Fruit fly (Drosophila melanogaster): ENCODE measurements around the gene CG42654.
A peak's percentile ranks its signal among the peaks of the same experiment; 100 is the strongest.

The CG42654 gene

DNA sequence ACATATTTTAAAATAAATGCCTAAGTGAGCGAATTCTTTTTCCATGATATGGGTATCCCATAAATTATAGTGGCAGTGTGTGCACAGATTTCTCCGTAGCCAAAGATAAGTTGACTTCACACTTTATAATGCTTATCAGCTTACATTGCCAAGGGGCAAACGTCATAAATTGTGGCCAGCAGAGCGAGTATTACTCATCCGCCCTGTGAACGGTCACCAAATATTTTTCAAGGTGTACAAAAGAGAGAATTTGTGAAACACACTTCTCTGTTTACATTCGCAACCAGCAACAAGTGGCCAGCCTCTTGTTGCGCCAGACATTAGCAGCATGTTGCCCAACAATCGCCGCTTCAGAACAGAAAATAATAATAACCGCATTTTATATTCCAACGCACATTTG, 21.4 kb downstream of the CG42654 start (continued):
- TF ChIP-seq ssp (GFP tag; IDR thresholded peaks at IDR 0.05) (no peak), Elba2 (GFP tag; optimal IDR thresholded peaks at IDR 0.05) (no peak), CG7271 (tag; optimal IDR thresholded peaks at IDR 0.05) (no peak), CG34376 (GFP tag; optimal IDR thresholded peaks at IDR 0.05) (peak; percentile 86), Myb (GFP tag; optimal IDR thresholded peaks at IDR 0.05) (no peak), CG12071 (GFP tag; optimal IDR thresholded peaks at IDR 0.05) (peak; percentile 85), gsb (GFP tag; IDR thresholded peaks at IDR 0.05) (0 out of 2 replicates have a peak, but pooled peaks have one; percentile 32), nau (GFP tag; optimal IDR thresholded peaks at IDR 0.05) (peak; percentile 55), NC2α (GFP tag; optimal IDR thresholded peaks at IDR 0.05) (no peak), crp (GFP tag; optimal IDR thresholded peaks at IDR 0.05) (no peak), CG6791 (GFP tag; IDR thresholded peaks at IDR 0.05; ENCODE audit: partially characterized antibody) (no peak), Hr78 (GFP tag; optimal IDR thresholded peaks at IDR 0.05) (peak in 1 of 2 experiments; percentile 28), ac (GFP tag; optimal IDR thresholded peaks at IDR 0.05) (no peak), CG10147 (GFP tag; optimal IDR thresholded peaks at IDR 0.05) (no peak), sob (GFP tag; IDR thresholded peaks at IDR 0.05) (peak; percentile 58; the same call in 1 of the 2 replicates), Opbp (GFP tag; IDR thresholded peaks at IDR 0.05; ENCODE audit: partially characterized antibody) (no peak), CG7357 (GFP tag; IDR thresholded peaks at IDR 0.05) (no peak), BtbVII (GFP tag; optimal IDR thresholded peaks at IDR 0.05) (peak; percentile 77), CG17612 (GFP tag; IDR thresholded peaks at IDR 0.05) (no peak), CG11696 (GFP tag; IDR thresholded peaks at IDR 0.05) (no peak), CG6175 (GFP tag; IDR thresholded peaks at IDR 0.05) (peak; percentile 66; the same call in 1 of the 3 replicates), Abd-B (GFP tag; optimal IDR thresholded peaks at IDR 0.05) (no peak), CG10565 (GFP tag; optimal IDR thresholded peaks at IDR 0.05) (no peak), Hmx (GFP tag; optimal IDR thresholded peaks at IDR 0.05) (no peak), CG15601 (tag; optimal IDR thresholded peaks at IDR 0.05) (no peak), CG8924 (tag; optimal IDR thresholded peaks at IDR 0.05) (no peak), Optix (GFP tag; IDR thresholded peaks at IDR 0.05) (no peak), CG14860 (GFP tag; IDR thresholded peaks at IDR 0.05; ENCODE audit: partially characterized antibody) (no peak), wor (GFP tag; IDR thresholded peaks at IDR 0.05) (no peak), Bteb2 (GFP tag; optimal IDR thresholded peaks at IDR 0.05) (no peak), schlank (tag; optimal IDR thresholded peaks at IDR 0.05) (peak; percentile 45), dpn (GFP tag; optimal IDR thresholded peaks at IDR 0.05) (peak; percentile 21 to 41), Aef1 (GFP tag; IDR thresholded peaks at IDR 0.05) (no peak), HmgZ (tag; optimal IDR thresholded peaks at IDR 0.05) (peak; percentile 27), CG8290 (GFP tag; optimal IDR thresholded peaks at IDR 0.05) (no peak), CG8290 (tag; optimal IDR thresholded peaks at IDR 0.05) (peak in 1 of 2 experiments; percentile 70), CG14667 (GFP tag; IDR thresholded peaks at IDR 0.05) (no peak), CG4404 (GFP tag; IDR thresholded peaks at IDR 0.05) (no peak), CG16813 (GFP tag; IDR thresholded peaks at IDR 0.05; ENCODE audit: partially characterized antibody) (no peak), Dip3 (GFP tag; optimal IDR thresholded peaks at IDR 0.05) (no peak), Dbx (GFP tag; IDR thresholded peaks at IDR 0.05) (peak; percentile 44; the same call in 1 of the 3 replicates), slbo (GFP tag; IDR thresholded peaks at IDR 0.05) (no peak), psq (GFP tag; optimal IDR thresholded peaks at IDR 0.05) (no peak), CG6689 (GFP tag; IDR thresholded peaks at IDR 0.05) (peak; percentile 59), ase (GFP tag; IDR thresholded peaks at IDR 0.05) (no peak), onecut (GFP tag; IDR thresholded peaks at IDR 0.05) (peak; percentile 41; the same call in 1 of the 2 replicates), D19A (tag; optimal IDR thresholded peaks at IDR 0.05) (peak; percentile 16), D19B (GFP tag; optimal IDR thresholded peaks at IDR 0.05) (no peak), CG3995 (GFP tag; optimal IDR thresholded peaks at IDR 0.05) (no peak), tgo (GFP tag; IDR thresholded peaks at IDR 0.05) (no peak), CG2875 (GFP tag; optimal IDR thresholded peaks at IDR 0.05) (peak; percentile 26), CG12744 (GFP tag; optimal IDR thresholded peaks at IDR 0.05) (no peak)

Data from whole organism, embryonic.